Worm (Caenorhabditis elegans) whole organism, L3 larva: ENCODE results near the gene ZK688.9.

Experiments
- R02D3.7 ChIP-seq: fragments of 150-350 bp; optimal IDR thresholded peaks from 2 replicates; lab custom pipeline; 2014; ENCODE audit warnings: missing biosample characterization, missing genetic modification characterization
- ZK546.5 ChIP-seq: sonication (generic microtip); optimal IDR thresholded peaks from 2 replicates; lab custom pipeline; 2017; ENCODE audit warnings: missing biosample characterization, missing genetic modification characterization
- ama-1 ChIP-seq: fragments of 150-350 bp; optimal IDR thresholded peaks from 2 replicates; lab custom pipeline; 2018
- ceh-16 ChIP-seq: sonication (generic microtip); optimal IDR thresholded peaks from 2 replicates; lab custom pipeline; 2017; ENCODE audit warnings: missing biosample characterization, missing genetic modification characterization
- ceh-28 ChIP-seq: fragments of 150-350 bp; optimal IDR thresholded peaks from 2 replicates; lab custom pipeline; 2014; ENCODE audit warnings: missing biosample characterization, missing genetic modification reagents, missing genetic modification characterization
- daf-12 ChIP-seq: fragments of 150-350 bp; optimal IDR thresholded peaks from 2 replicates; lab custom pipeline; 2014; ENCODE audit warnings: missing biosample characterization, missing genetic modification reagents, missing genetic modification characterization
- egl-27 ChIP-seq: sonication (generic microtip); optimal IDR thresholded peaks from 4 replicates; lab custom pipeline; 2017; ENCODE audit warnings: missing biosample characterization, missing genetic modification reagents, missing genetic modification characterization
- egl-5 ChIP-seq: fragments of 150-350 bp; optimal IDR thresholded peaks from 2 replicates; lab custom pipeline; 2017; ENCODE audit warnings: missing biosample characterization, missing genetic modification reagents, missing genetic modification characterization, inconsistent platforms
- elt-2 ChIP-seq: sonication (generic microtip); optimal IDR thresholded peaks from 2 replicates; lab custom pipeline; 2016; ENCODE audit warnings: missing genetic modification reagents, mild to moderate bottlenecking, missing genetic modification characterization, missing compliant biosample characterization
- elt-3 ChIP-seq, 3 experiments: fragments of 150-350 bp in 1 of 3; sonication (generic microtip) in 2 of 3; optimal IDR thresholded peaks; 2 replicates in 2 of 3; 4 replicates in 1 of 3; lab custom pipeline; 2014 to 2017; ENCODE audit warnings: missing biosample characterization in 3 of 3, missing genetic modification characterization in 3 of 3
- eor-1 ChIP-seq, 2 experiments: fragments of 150-350 bp; optimal IDR thresholded peaks; 2 replicates each; lab custom pipeline; 2014 to 2018; ENCODE audit warnings: missing biosample characterization in 2 of 2, missing genetic modification characterization in 2 of 2
- fkh-10 ChIP-seq: sonication (generic microtip); optimal IDR thresholded peaks from 2 replicates; lab custom pipeline; 2017; ENCODE audit warnings: missing biosample characterization, missing genetic modification reagents, missing genetic modification characterization
- fkh-2 ChIP-seq: fragments of 150-350 bp; optimal IDR thresholded peaks from 2 replicates; lab custom pipeline; 2014; ENCODE audit warnings: missing biosample characterization, missing genetic modification reagents, missing genetic modification characterization
- fos-1 ChIP-seq: fragments of 150-350 bp; optimal IDR thresholded peaks from 2 replicates; lab custom pipeline; 2014; ENCODE audit warnings: missing biosample characterization, missing genetic modification characterization
- hmg-11 ChIP-seq: sonication (generic microtip); optimal IDR thresholded peaks from 2 replicates; lab custom pipeline; 2016; ENCODE audit warnings: missing genetic modification characterization, missing compliant biosample characterization
- lin-15B ChIP-seq: fragments of 150-350 bp; optimal IDR thresholded peaks from 2 replicates; lab custom pipeline; 2014; ENCODE audit warnings: missing biosample characterization, missing genetic modification characterization
- lin-39 ChIP-seq: fragments of 150-350 bp; optimal IDR thresholded peaks from 2 replicates; lab custom pipeline; 2018; ENCODE audit warnings: missing biosample characterization, missing genetic modification reagents, missing genetic modification characterization
- lsy-12 ChIP-seq: sonication (generic microtip); optimal IDR thresholded peaks from 2 replicates; lab custom pipeline; 2016; ENCODE audit warnings: mild to moderate bottlenecking, missing genetic modification characterization, missing compliant biosample characterization
- mdl-1 ChIP-seq: fragments of 150-350 bp; optimal IDR thresholded peaks from 2 replicates; lab custom pipeline; 2014; ENCODE audit warnings: missing biosample characterization, missing genetic modification characterization
- mml-1 ChIP-seq: fragments of 150-350 bp; sonication (generic microtip); optimal IDR thresholded peaks from 3 replicates; lab custom pipeline; 2014; ENCODE audit warnings: missing biosample characterization, missing genetic modification characterization
- nfya-1 ChIP-seq: sonication (generic microtip); optimal IDR thresholded peaks from 2 replicates; lab custom pipeline; 2017; ENCODE audit warnings: missing genetic modification characterization, mild to moderate bottlenecking, missing compliant biosample characterization, antibody characterized with exemption, moderate library complexity; ENCODE audit not compliant: insufficient read depth
- nhr-11 ChIP-seq: fragments of 150-350 bp; optimal IDR thresholded peaks from 2 replicates; lab custom pipeline; 2014; ENCODE audit warnings: missing biosample characterization, missing genetic modification characterization
- nhr-12 ChIP-seq: fragments of 150-350 bp; optimal IDR thresholded peaks from 2 replicates; lab custom pipeline; 2014; ENCODE audit warnings: missing biosample characterization, missing genetic modification characterization
- nhr-23 ChIP-seq: fragments of 150-350 bp; optimal IDR thresholded peaks from 2 replicates; lab custom pipeline; 2014; ENCODE audit warnings: missing biosample characterization, missing genetic modification reagents, missing genetic modification characterization
- nhr-237 ChIP-seq: fragments of 150-350 bp; optimal IDR thresholded peaks from 2 replicates; lab custom pipeline; 2014; ENCODE audit warnings: missing biosample characterization, missing genetic modification characterization
- nhr-25 ChIP-seq: sonication (generic microtip); optimal IDR thresholded peaks from 2 replicates; lab custom pipeline; 2017; ENCODE audit warnings: missing biosample characterization, missing genetic modification characterization
- nhr-28 ChIP-seq: fragments of 150-350 bp; optimal IDR thresholded peaks from 2 replicates; lab custom pipeline; 2014; ENCODE audit warnings: missing biosample characterization, missing genetic modification characterization
- nhr-43 ChIP-seq: sonication (generic microtip); optimal IDR thresholded peaks from 2 replicates; lab custom pipeline; 2016; ENCODE audit warnings: mild to moderate bottlenecking, missing genetic modification characterization, missing compliant biosample characterization; ENCODE audit not compliant: poor library complexity, severe bottlenecking
- nhr-67 ChIP-seq: fragments of 150-350 bp; optimal IDR thresholded peaks from 2 replicates; lab custom pipeline; 2014; ENCODE audit warnings: missing biosample characterization, missing genetic modification characterization
- nhr-77 ChIP-seq: fragments of 150-350 bp; optimal IDR thresholded peaks from 2 replicates; lab custom pipeline; 2014; ENCODE audit warnings: missing biosample characterization, missing genetic modification characterization
- pha-4 ChIP-seq: fragments of 150-350 bp; optimal IDR thresholded peaks from 2 replicates; lab custom pipeline; 2014; ENCODE audit warnings: missing biosample characterization, missing genetic modification reagents, missing genetic modification characterization
- pqm-1 ChIP-seq: fragments of 150-350 bp; optimal IDR thresholded peaks from 2 replicates; lab custom pipeline; 2017; ENCODE audit warnings: missing biosample characterization, missing genetic modification characterization, inconsistent platforms
- sea-2 ChIP-seq: fragments of 150-350 bp; sonication (generic microtip); optimal IDR thresholded peaks from 4 replicates; lab custom pipeline; 2014; ENCODE audit warnings: missing biosample characterization, missing genetic modification reagents, missing genetic modification characterization
- snpc-4 ChIP-seq: fragments of 150-350 bp; optimal IDR thresholded peaks from 2 replicates; lab custom pipeline; 2014; ENCODE audit warnings: missing biosample characterization, missing genetic modification characterization
- unc-62 ChIP-seq: fragments of 150-350 bp; sonication (generic microtip); optimal IDR thresholded peaks from 4 replicates; lab custom pipeline; 2014; ENCODE audit warnings: missing biosample characterization, missing genetic modification reagents, missing genetic modification characterization
- zag-1 ChIP-seq: fragments of 150-350 bp; optimal IDR thresholded peaks from 2 replicates; lab custom pipeline; 2014; ENCODE audit warnings: missing biosample characterization, missing genetic modification characterization
- ztf-11 ChIP-seq: fragments of 150-350 bp; optimal IDR thresholded peaks from 2 replicates; lab custom pipeline; 2014; ENCODE audit warnings: missing biosample characterization, missing genetic modification characterization
- ztf-4 ChIP-seq: fragments of 150-350 bp; optimal IDR thresholded peaks from 2 replicates; lab custom pipeline; 2014; ENCODE audit warnings: missing biosample characterization, missing genetic modification characterization

Gene ZK688.9

DNA sequence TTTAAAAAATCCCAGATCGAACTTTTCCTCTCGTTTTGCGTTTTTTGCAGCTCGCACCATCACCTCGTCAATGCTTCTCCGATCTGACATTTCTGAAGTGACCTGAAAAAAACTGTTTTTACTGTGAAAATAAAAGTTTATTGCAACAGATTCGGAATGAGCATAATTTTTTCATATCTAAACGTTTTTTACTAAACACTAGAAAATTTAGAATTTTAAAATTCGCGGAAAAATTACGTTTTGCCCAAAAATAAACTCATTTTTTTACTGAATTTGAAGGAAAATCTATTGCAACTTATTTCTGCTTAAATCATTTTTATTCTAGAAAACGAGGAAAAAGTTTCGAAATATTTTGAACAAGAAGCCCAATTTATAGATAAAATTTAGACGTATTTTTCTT lies at the start of gene ZK688.9:
Gene ZK688.9, minus strand, starts transcription at position 101 of the 400 bp plus-strand sequence.
- TF ChIP-seq ceh-16 (tag; lab: Kevin White, UChicago) = no peak
- no peak for TF ChIP-seq sea-2 (GFP tag; lab: Kevin White, UChicago)
- TF ChIP-seq ztf-4 = no peak
- no peak for TF ChIP-seq nhr-67
- TF ChIP-seq lin-15B (tag; lab: Kevin White, UChicago) = no peak
- TF ChIP-seq nhr-28 = no peak
- no peak for TF ChIP-seq nhr-12
- no peak for TF ChIP-seq R02D3.7 (tag; lab: Kevin White, UChicago)
- TF ChIP-seq daf-12 = no peak
- no peak for TF ChIP-seq nfya-1 (tag; lab: Kevin White, UChicago)
- no peak for TF ChIP-seq snpc-4 (tag; lab: Kevin White, UChicago)
- no peak for TF ChIP-seq fos-1 (tag; lab: Kevin White, UChicago)
- no peak for TF ChIP-seq nhr-237 (tag; lab: Kevin White, UChicago)
- TF ChIP-seq egl-27 (tag; lab: Kevin White, UChicago) = no peak
- no peak for TF ChIP-seq nhr-77 (tag; lab: Kevin White, UChicago)
- no peak for TF ChIP-seq unc-62
- TF ChIP-seq elt-3 (tag; optimal IDR thresholded peaks at IDR 0.05; lab: Kevin White, UChicago) = no peak
- no peak for TF ChIP-seq nhr-43 (tag; lab: Kevin White, UChicago)
- no peak for TF ChIP-seq pqm-1 (tag; lab: Kevin White, UChicago)

DNA sequence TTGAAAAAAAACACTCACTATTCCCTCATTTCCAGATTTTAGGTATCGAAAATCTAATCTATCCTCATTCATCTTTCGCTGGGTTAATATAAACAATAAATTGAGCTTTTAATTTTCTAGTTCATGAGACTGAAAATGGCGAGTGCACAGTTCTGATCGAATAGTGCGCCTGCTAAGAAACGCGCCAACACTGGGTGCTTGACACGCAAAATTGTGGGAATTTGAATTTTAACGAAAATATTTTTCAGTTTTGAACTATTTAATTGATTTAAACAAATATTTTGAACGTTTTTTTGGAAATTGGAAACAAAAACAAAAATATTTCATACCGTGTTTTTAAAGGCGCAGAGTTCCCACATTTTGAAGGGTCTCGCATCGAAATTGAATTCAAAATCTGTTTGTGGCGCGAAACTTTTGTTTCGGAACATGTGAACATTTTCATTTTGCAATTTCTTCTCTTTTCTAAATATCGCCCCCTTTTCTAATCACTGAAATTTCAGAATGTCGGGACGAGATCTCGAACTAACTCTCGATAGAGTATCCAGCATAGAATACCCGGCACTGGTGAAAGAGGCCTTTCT lies 45.8 kb upstream of the ZK688.9 start, which contains the start of the genes C29E4.13 and npp-15:
Gene C29E4.13, minus strand, starts transcription at position 169 of the 581 bp plus-strand sequence.
Gene npp-15, plus strand, starts transcription at position 495 of the 581 bp plus-strand sequence.
- no peak for TF ChIP-seq ceh-28
- TF ChIP-seq daf-12 = no peak
- no peak for TF ChIP-seq pqm-1 (tag; lab: Kevin White, UChicago)
- peak; percentile 13 for TF ChIP-seq nhr-23
- TF ChIP-seq pha-4 (tag; lab: Kevin White, UChicago) = peak; percentile 71
- TF ChIP-seq hmg-11 = no peak
- no peak for TF ChIP-seq egl-5 (tag; lab: Kevin White, UChicago)
- TF ChIP-seq nhr-25 (tag; lab: Kevin White, UChicago) = peak; percentile 8
- TF ChIP-seq nhr-12 = no peak
- no peak for TF ChIP-seq fos-1 (tag; lab: Kevin White, UChicago)
- TF ChIP-seq zag-1 (tag; lab: Kevin White, UChicago) = no peak
- no peak for TF ChIP-seq lsy-12 (tag; lab: Kevin White, UChicago)
- TF ChIP-seq eor-1 (tag; optimal IDR thresholded peaks at IDR 0.05; lab: Kevin White, UChicago) = no peak
- TF ChIP-seq elt-2 (tag; lab: Kevin White, UChicago) = peak; percentile 19
- TF ChIP-seq ama-1 = no peak
- peak; percentile 10 for TF ChIP-seq snpc-4 (tag; lab: Kevin White, UChicago)
- no peak for TF ChIP-seq egl-27 (tag; lab: Kevin White, UChicago)
- no peak for TF ChIP-seq mdl-1 (tag; lab: Kevin White, UChicago)
- no peak for TF ChIP-seq unc-62
- no peak for TF ChIP-seq ztf-11 (tag; lab: Kevin White, UChicago)
- TF ChIP-seq lin-39 (tag; lab: Kevin White, UChicago) = no peak
- no peak for TF ChIP-seq nhr-11 (tag; lab: Kevin White, UChicago)
- TF ChIP-seq fkh-2 (tag; lab: Kevin White, UChicago) = no peak
- TF ChIP-seq R02D3.7 (tag; lab: Kevin White, UChicago) = no peak
- TF ChIP-seq lin-15B (tag; lab: Kevin White, UChicago) = peak; percentile 61
- TF ChIP-seq nfya-1 (tag; lab: Kevin White, UChicago) = no peak
- no peak for TF ChIP-seq ZK546.5 (tag; lab: Kevin White, UChicago)

DNA sequence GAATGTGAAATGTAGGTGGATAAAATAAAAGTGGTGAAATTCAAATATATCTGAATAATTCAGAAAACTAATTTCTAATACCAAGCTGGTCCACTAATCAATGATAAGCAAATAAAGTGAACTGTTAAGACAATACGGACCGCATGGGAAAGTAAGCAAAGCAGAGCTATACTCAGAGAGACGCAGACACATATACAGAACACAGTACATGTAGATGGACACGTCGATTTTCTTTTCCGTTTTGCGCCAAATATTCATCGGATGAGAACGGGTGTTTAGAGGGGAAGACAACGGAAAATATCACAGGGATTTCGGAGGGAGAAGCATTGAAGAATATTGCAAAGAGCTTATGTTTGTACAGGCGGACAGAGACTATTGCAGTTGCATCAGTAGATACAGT lies 43.2 kb upstream of the ZK688.9 start:
- TF ChIP-seq mml-1 (no peak), pha-4 (tag; lab: Kevin White, UChicago) (peak; percentile 48), fkh-10 (no peak), snpc-4 (tag; lab: Kevin White, UChicago) (peak; percentile 3)
- TF ChIP-seq, all 47 proteins: peak for 2
